Worm (Caenorhabditis elegans) whole organism, young adult: Measurements from ENCODE around the gene srlf-2.
A peak's percentile ranks its signal among the peaks of the same experiment; 100 is the strongest.

Source experiments
- Y53F4B.3 ChIP-seq: fragments of 200-800 bp; sonication (Bioruptor generic); IDR thresholded peaks from 2 replicates; pipeline ENCODE4 v1.3.6; 2022; ENCODE audit warnings: missing genetic modification reagents, missing genetic modification characterization, missing compliant biosample characterization
- ama-1 ChIP-seq, 3 experiments: fragments of 150-350 bp in 1 of 3; sonication (generic microtip) in 2 of 3; optimal IDR thresholded peaks; 2 replicates each; lab custom pipeline; 2014 to 2018; ENCODE audit warnings: missing biosample characterization in 2 of 3, missing genetic modification characterization in 2 of 3, missing genetic modification reagents in 2 of 3
- fkh-3 ChIP-seq: sonication (generic microtip); optimal IDR thresholded peaks from 2 replicates; lab custom pipeline; 2016; ENCODE audit warnings: mild to moderate bottlenecking, missing genetic modification characterization, missing compliant biosample characterization
- hlh-12 ChIP-seq: sonication (generic microtip); optimal IDR thresholded peaks from 2 replicates; lab custom pipeline; 2016; ENCODE audit warnings: missing genetic modification characterization, missing compliant biosample characterization
- lag-1 ChIP-seq: fragments of 200-800 bp; sonication (Bioruptor generic); IDR thresholded peaks from 2 replicates; pipeline ENCODE4 v1.3.6; 2022; ENCODE audit warnings: missing genetic modification reagents, missing genetic modification characterization, missing compliant biosample characterization
- lin-54 ChIP-seq: fragments of 200-800 bp; sonication (Bioruptor generic); optimal IDR thresholded peaks from 2 replicates; lab custom pipeline; 2018; ENCODE audit warnings: mild to moderate bottlenecking, missing genetic modification characterization, missing compliant biosample characterization
- nhr-80 ChIP-seq: sonication (generic microtip); optimal IDR thresholded peaks from 2 replicates; lab custom pipeline; 2016; ENCODE audit warnings: missing genetic modification characterization, missing compliant biosample characterization
- rcor-1 ChIP-seq: fragments of 200-800 bp; sonication (Bioruptor generic); IDR thresholded peaks from 2 replicates; pipeline ENCODE4 v1.3.6; 2022; ENCODE audit warnings: missing genetic modification reagents, missing genetic modification characterization, missing compliant biosample characterization

Gene srlf-2

DNA sequence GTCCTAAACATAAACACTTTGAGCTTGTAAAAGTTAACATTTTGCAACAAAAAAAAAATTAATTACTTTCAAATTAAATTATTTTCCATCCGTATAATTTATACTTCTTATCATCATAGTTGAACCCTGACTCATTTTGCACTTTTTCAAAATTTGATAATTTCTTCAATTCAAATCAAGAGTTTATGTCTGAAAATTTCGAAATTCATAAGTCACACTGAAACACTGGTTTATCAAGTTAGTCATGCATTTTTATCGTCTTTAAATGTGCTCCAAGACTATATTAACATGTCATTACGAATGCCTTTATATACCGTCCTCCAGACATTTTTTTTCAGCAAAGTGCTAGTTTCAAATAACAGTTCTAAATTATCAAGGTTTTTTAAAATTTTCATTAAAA, 49.6 kb downstream of the srlf-2 start (continued):
- TF ChIP-seq Y53F4B.3 (no peak), ama-1 (optimal IDR thresholded peaks at IDR 0.05; lab: Kevin White, UChicago) (no peak), ama-1 (GFP tag; optimal IDR thresholded peaks at IDR 0.05; lab: Kevin White, UChicago) (no peak), hlh-12 (no peak), nhr-80 (tag; lab: Kevin White, UChicago) (peak; percentile 44)

ce11 chrIV:8540268-8540667, 50.3 kb downstream of the srlf-2 start:
- no peak for TF ChIP-seq fkh-3 (tag; lab: Kevin White, UChicago)
- no peak for TF ChIP-seq lag-1 (GFP tag; lab: Robert Waterston, UW)
- peak; percentile 2 for TF ChIP-seq lin-54 (GFP tag; lab: Kevin White, UChicago)
- no peak for TF ChIP-seq rcor-1
- peak; percentile 76 for TF ChIP-seq nhr-80 (tag; lab: Kevin White, UChicago)
